Worm (Caenorhabditis elegans) whole organism, early embryonic: ENCODE results near the gene C16A11.3.

Experiments used
- B0310.2 ChIP-seq: sonication (generic microtip); optimal IDR thresholded peaks from 2 replicates; lab custom pipeline; 2016; ENCODE audit warnings: mild to moderate bottlenecking, missing genetic modification characterization, missing compliant biosample characterization
- F13C5.2 ChIP-seq: sonication (generic microtip); optimal IDR thresholded peaks from 2 replicates; lab custom pipeline; 2017; ENCODE audit warnings: mild to moderate bottlenecking, missing genetic modification characterization, inconsistent platforms, missing compliant biosample characterization
- aly-1 ChIP-seq: sonication (generic microtip); optimal IDR thresholded peaks from 2 replicates; lab custom pipeline; 2016; ENCODE audit warnings: missing genetic modification characterization, missing compliant biosample characterization
- ama-1 ChIP-seq: fragments of 150-350 bp; optimal IDR thresholded peaks from 2 replicates; lab custom pipeline; 2014
- ceh-36 ChIP-seq: sonication (generic microtip); optimal IDR thresholded peaks from 2 replicates; lab custom pipeline; 2016; ENCODE audit warnings: missing genetic modification characterization, inconsistent platforms, missing compliant biosample characterization
- flt-1 ChIP-seq: fragments of 200-800 bp; sonication (Bioruptor generic); IDR thresholded peaks from 2 replicates; pipeline ENCODE4 v1.3.6; 2022; ENCODE audit warnings: missing genetic modification characterization, missing compliant biosample characterization
- hmg-4 ChIP-seq: fragments of 200-800 bp; sonication (Bioruptor generic); optimal IDR thresholded peaks from 2 replicates; lab custom pipeline; 2018; ENCODE audit warnings: mild to moderate bottlenecking, missing genetic modification characterization, missing compliant biosample characterization
- hnd-1 ChIP-seq: sonication (generic microtip); optimal IDR thresholded peaks from 2 replicates; lab custom pipeline; 2016; ENCODE audit warnings: missing genetic modification characterization, missing compliant biosample characterization
- pes-1 ChIP-seq: fragments of 200-800 bp; sonication (Bioruptor generic); IDR thresholded peaks from 2 replicates; pipeline ENCODE4 v1.3.6; 2022; ENCODE audit warnings: missing genetic modification reagents, missing genetic modification characterization, missing compliant biosample characterization
- sea-1 ChIP-seq: fragments of 200-800 bp; sonication (Bioruptor generic); conservative IDR thresholded peaks from 2 replicates; pipeline ENCODE4 v1.3.6; 2022; ENCODE audit warnings: missing genetic modification characterization, missing compliant biosample characterization
- tbx-11 ChIP-seq: fragments of 200-800 bp; sonication (Bioruptor generic); IDR thresholded peaks from 2 replicates; pipeline ENCODE4 v1.3.6; 2022; ENCODE audit warnings: missing genetic modification characterization, missing compliant biosample characterization
- tbx-37 ChIP-seq: fragments of 200-800 bp; sonication (Bioruptor generic); conservative IDR thresholded peaks from 2 replicates; pipeline ENCODE4 v1.3.6; 2022; ENCODE audit warnings: missing genetic modification reagents, missing genetic modification characterization, missing compliant biosample characterization
- tra-4 ChIP-seq: sonication (generic microtip); optimal IDR thresholded peaks from 2 replicates; lab custom pipeline; 2017; ENCODE audit warnings: missing genetic modification characterization, missing compliant biosample characterization

ce11 chrII:4211113-4211512 is 18.2 kb upstream of the C16A11.3 start, which contains the start of gene F31D5.7:
- TF ChIP-seq ama-1 (lab: Kevin White, UChicago) (no peak), aly-1 (tag; lab: Kevin White, UChicago) (no peak), pes-1 (no peak), flt-1 (GFP tag; lab: Robert Waterston, UW) (no peak), ceh-36 (no peak), tbx-11 (no peak), B0310.2 (tag; lab: Kevin White, UChicago) (no peak), hmg-4 (GFP tag; lab: Kevin White, UChicago) (no peak), hnd-1 (no peak), sea-1 (no peak), F13C5.2 (tag; lab: Kevin White, UChicago) (no peak), tra-4 (tag; lab: Kevin White, UChicago) (no peak), tbx-37 (GFP tag; lab: Robert Waterston, UW) (no peak)
